Fruit fly (Drosophila melanogaster) whole organism, adult: ENCODE results near the gene Bre1.

ENCODE experiments used
- CG11617 ChIP-seq: fragments of 200-800 bp; sonication (Bioruptor generic); optimal IDR thresholded peaks from 2 replicates; lab custom pipeline; 2017; ENCODE audit warnings: mild to moderate bottlenecking, missing biosample characterization, missing genetic modification reagents, missing genetic modification characterization
- CG1620 ChIP-seq: fragments of 200-800 bp; sonication (Bioruptor generic); optimal IDR thresholded peaks from 2 replicates; lab custom pipeline; 2016; ENCODE audit warnings: missing biosample characterization, missing genetic modification characterization
- CG5204 ChIP-seq: fragments of 200-800 bp; sonication (Bioruptor generic); optimal IDR thresholded peaks from 2 replicates; lab custom pipeline; 2016; ENCODE audit warnings: missing biosample characterization, missing genetic modification characterization
- Hr96 ChIP-seq: fragments of 200-800 bp; sonication (Bioruptor generic); optimal IDR thresholded peaks from 2 replicates; lab custom pipeline; 2016; ENCODE audit warnings: missing biosample characterization, missing genetic modification characterization
- Mnt ChIP-seq: fragments of 200-800 bp; sonication (Bioruptor generic); optimal IDR thresholded peaks from 2 replicates; lab custom pipeline; 2016; ENCODE audit warnings: missing biosample characterization, mild to moderate bottlenecking, missing genetic modification characterization
- kay ChIP-seq: fragments of 200-800 bp; sonication (Bioruptor generic); peaks from one replicate; lab custom pipeline; 2016; ENCODE audit warnings: missing biosample characterization, missing genetic modification characterization, borderline replicate concordance
- ovo ChIP-seq: fragments of 200-800 bp; sonication (Bioruptor generic); optimal IDR thresholded peaks from 2 replicates; lab custom pipeline; 2016; ENCODE audit warnings: missing biosample characterization, missing genetic modification characterization
- tj ChIP-seq: fragments of 200-800 bp; sonication (Bioruptor generic); optimal IDR thresholded peaks from 3 replicates; lab custom pipeline; 2017; ENCODE audit warnings: missing biosample characterization, mild to moderate bottlenecking, missing genetic modification characterization, moderate library complexity
- toe ChIP-seq: fragments of 200-800 bp; sonication (Bioruptor generic); optimal IDR thresholded peaks from 2 replicates; lab custom pipeline; 2016; ENCODE audit warnings: missing biosample characterization, missing genetic modification characterization

DNA sequence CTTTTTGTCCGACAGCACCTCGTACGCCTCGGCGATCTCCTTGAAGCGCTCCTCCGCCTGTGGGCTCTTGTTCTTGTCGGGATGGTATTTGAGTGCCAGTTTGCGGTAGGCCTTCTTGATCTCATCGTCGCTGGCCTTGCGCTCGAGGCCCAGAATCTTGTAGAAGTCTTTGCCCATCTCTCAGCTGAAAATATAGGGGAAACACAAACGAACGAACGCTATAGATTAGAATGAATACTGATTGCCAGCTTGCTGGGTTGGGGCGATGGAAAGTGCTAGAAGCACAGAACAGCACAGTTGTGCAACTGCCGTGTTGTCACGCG, 42.6 kb downstream of the Bre1 start:
- TF ChIP-seq ovo (GFP tag; lab: Kevin White, UChicago): no peak
- no peak for TF ChIP-seq toe
- TF ChIP-seq tj: no peak
- no peak for TF ChIP-seq Hr96 (GFP tag; lab: Kevin White, UChicago)
- no peak for TF ChIP-seq kay (GFP tag; lab: Kevin White, UChicago)
- TF ChIP-seq CG11617 (GFP tag; lab: Kevin White, UChicago): no peak
- TF ChIP-seq CG1620 (GFP tag; lab: Kevin White, UChicago): no peak
- no peak for TF ChIP-seq Mnt (GFP tag; lab: Kevin White, UChicago)
- TF ChIP-seq CG5204 (GFP tag; lab: Kevin White, UChicago): no peak
